Worm (Caenorhabditis elegans) whole organism, L4/young adult: ENCODE results near the gene srw-59.
"Not testable (repeated sequence)": the region's sequence is repeated elsewhere in the genome, so short reads cannot be mapped to it uniquely, and the experiment has no call there.

Experiments used
- W03F9.2 ChIP-seq: fragments of 150-350 bp; optimal IDR thresholded peaks from 2 replicates; lab custom pipeline; 2014; ENCODE audit warnings: missing biosample characterization, missing genetic modification characterization
- dao-5 ChIP-seq: sonication (generic microtip); optimal IDR thresholded peaks from 2 replicates; lab custom pipeline; 2016; ENCODE audit warnings: missing genotype, missing genetic modification characterization, moderate library complexity, missing compliant biosample characterization
- him-1 ChIP-seq: sonication (generic microtip); optimal IDR thresholded peaks from 2 replicates; lab custom pipeline; 2016; ENCODE audit warnings: missing genotype, missing genetic modification reagents, missing genetic modification characterization, missing compliant biosample characterization

srw-59 gene

ce11 chrV:15965114-15965513, 14.3 kb upstream of the srw-59 start, which contains the start of gene sri-2:
TSS of gene sri-2 (minus strand) at chrV:15965214.
- TF ChIP-seq him-1 (tag; lab: Kevin White, UChicago) = no peak
- no peak for TF ChIP-seq dao-5 (tag; lab: Kevin White, UChicago)
- TF ChIP-seq W03F9.2 = no peak

DNA sequence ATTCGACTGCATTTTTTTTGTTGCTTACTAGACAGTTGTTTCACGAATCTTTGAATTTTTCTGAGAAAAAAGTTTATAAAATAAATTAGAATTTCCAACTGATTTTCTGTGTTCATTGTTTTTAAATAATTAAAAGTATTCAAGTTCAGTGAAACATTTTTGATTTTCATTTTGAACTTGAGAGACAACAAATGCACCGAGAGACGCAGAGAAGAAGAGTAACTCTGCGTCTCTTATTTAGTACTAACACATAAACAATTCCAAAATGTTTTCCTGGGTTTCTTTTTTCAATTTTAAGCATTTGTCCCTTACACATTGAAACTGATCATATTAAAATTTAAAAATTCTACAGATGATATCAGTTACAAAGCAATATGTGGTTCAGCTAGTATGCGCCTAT, 8.7 kb upstream of the srw-59 start:
- TF ChIP-seq him-1 (tag; lab: Kevin White, UChicago) = no peak
- TF ChIP-seq dao-5 (tag; lab: Kevin White, UChicago) = no peak
- no peak for TF ChIP-seq W03F9.2

ce11 chrV:15957098-15957497, 6.3 kb upstream of the srw-59 start, which contains the start of gene F36G9.3:
TSS of gene F36G9.3 (plus strand) at chrV:15957398.
- TF ChIP-seq W03F9.2 (no peak), dao-5 (tag; lab: Kevin White, UChicago) (no peak), him-1 (tag; lab: Kevin White, UChicago) (no peak)

- TF ChIP-seq him-1 (tag; lab: Kevin White, UChicago) (no peak), dao-5 (tag; lab: Kevin White, UChicago) (no peak), W03F9.2 (no peak)
Measured at ce11 chrV:15955497-15955896, 4.7 kb upstream of the srw-59 start, which contains the start of gene srh-186. TSS of gene srh-186 (plus strand) at chrV:15955797.

ce11 chrV:15954932-15955331, 4.1 kb upstream of the srw-59 start, which contains the start of gene srw-57:
TSS of gene srw-57 (minus strand) at chrV:15955032.
- TF ChIP-seq him-1 (tag; lab: Kevin White, UChicago) (no peak), dao-5 (tag; lab: Kevin White, UChicago) (no peak), W03F9.2 (no peak)

ce11 chrV:15952762-15953161, 2.0 kb upstream of the srw-59 start, which contains the start of gene srw-56:
TSS of gene srw-56 (minus strand) at chrV:15952862.
- no peak for TF ChIP-seq dao-5 (tag; lab: Kevin White, UChicago)
- TF ChIP-seq W03F9.2 = no peak
- no peak for TF ChIP-seq him-1 (tag; lab: Kevin White, UChicago)

DNA sequence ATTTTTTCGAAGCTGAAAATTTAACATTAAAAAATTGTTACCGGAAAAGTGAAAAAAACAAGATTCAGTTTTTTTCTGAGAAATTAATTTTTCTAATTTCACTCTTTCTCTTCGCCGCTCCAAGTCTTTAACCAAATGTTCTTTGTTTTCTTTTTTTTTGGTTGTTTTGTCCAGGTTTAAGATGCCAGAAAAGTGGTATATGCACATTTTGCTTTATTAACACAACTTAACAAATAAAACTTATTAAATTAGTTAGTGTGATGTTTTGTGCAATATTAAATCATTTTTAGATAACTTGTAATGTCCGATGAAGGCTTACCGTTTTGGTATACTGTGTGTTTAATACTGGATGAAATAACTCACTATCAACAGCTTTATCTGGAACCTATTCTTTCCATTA, 7.7 kb downstream of the srw-59 start, which contains the start of gene srw-53:
Gene srw-53, plus strand, starts transcription at position 301 of the 400 bp plus-strand sequence.
- TF ChIP-seq dao-5 (tag; lab: Kevin White, UChicago) = no peak
- TF ChIP-seq W03F9.2 = no peak
- TF ChIP-seq him-1 (tag; lab: Kevin White, UChicago) = no peak

- no peak for TF ChIP-seq him-1 (tag; lab: Kevin White, UChicago)
- no peak for TF ChIP-seq W03F9.2
- no peak for TF ChIP-seq dao-5 (tag; lab: Kevin White, UChicago)
Measured at ce11 chrV:15940254-15940653, 10.5 kb downstream of the srw-59 start, which contains the start of gene srw-55. TSS of gene srw-55 (minus strand) at chrV:15940354.

- TF ChIP-seq dao-5 (tag; lab: Kevin White, UChicago) (no peak), W03F9.2 (no peak), him-1 (tag; lab: Kevin White, UChicago) (no peak)
Measured at ce11 chrV:15932390-15932789, 18.4 kb downstream of the srw-59 start, which contains the start of gene srw-26. TSS of gene srw-26 (minus strand) at chrV:15932490.

ce11 chrV:15929882-15930281, 20.9 kb downstream of the srw-59 start, which contains the start of gene srbc-77:
TSS of gene srbc-77 (plus strand) at chrV:15930182.
- TF ChIP-seq W03F9.2; him-1 (tag; lab: Kevin White, UChicago); dao-5 (tag; lab: Kevin White, UChicago): not testable (repeated sequence)

- no peak for TF ChIP-seq dao-5 (tag; lab: Kevin White, UChicago)
- TF ChIP-seq W03F9.2 = no peak
- no peak for TF ChIP-seq him-1 (tag; lab: Kevin White, UChicago)
Measured at ce11 chrV:15928325-15928724, 22.5 kb downstream of the srw-59 start, which contains the start of gene pzf-1. TSS of gene pzf-1 (minus strand) at chrV:15928425.

- TF ChIP-seq him-1 (tag; lab: Kevin White, UChicago) (no peak), dao-5 (tag; lab: Kevin White, UChicago) (no peak), W03F9.2 (no peak)
Measured at ce11 chrV:15924307-15924706, 26.5 kb downstream of the srw-59 start, which contains the start of gene nhr-108. TSS of gene nhr-108 (minus strand) at chrV:15924472.

DNA sequence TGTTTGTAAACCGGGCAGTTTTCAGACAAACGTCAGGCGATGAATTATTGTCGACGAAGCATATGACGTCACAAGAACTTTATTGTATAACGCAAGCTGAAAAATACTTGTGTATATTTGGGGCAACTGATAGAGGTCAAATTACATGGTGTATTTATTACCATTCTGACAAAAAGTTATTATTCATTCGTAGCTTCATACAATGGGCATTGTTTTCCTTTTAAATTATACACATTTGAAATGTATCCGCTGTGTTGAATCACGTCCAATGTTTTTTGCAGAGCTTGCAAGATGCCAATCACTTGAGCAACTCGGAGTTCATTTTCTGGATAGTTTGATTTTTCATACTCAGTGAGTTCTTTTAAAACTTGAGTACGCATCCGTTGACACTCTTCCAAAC, 27.8 kb downstream of the srw-59 start, which contains the start of gene F35E8.13:
Gene F35E8.13, plus strand, starts transcription at position 301 of the 400 bp plus-strand sequence.
- TF ChIP-seq W03F9.2 = no peak
- TF ChIP-seq him-1 (tag; lab: Kevin White, UChicago) = no peak
- no peak for TF ChIP-seq dao-5 (tag; lab: Kevin White, UChicago)

DNA sequence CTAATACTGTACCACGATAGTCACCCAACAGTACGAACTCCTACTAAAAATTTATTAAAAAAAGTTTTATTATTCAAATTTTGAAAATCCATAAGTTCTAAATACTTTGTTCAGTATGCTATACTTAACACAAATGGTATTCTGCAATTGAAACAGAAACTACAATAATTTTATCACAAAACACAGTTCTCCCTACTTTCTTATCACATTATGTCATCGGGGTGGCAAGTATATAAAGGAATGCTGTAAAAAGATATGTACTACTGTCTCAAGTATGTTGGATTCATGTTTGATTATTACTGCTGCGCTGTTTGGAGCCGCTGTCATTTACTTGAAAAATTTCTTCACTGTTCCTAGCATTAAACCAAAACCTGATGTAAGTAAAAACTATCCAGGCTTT, 29.7 kb downstream of the srw-59 start, which contains the start of gene cdr-1:
Gene cdr-1, plus strand, starts transcription at position 208 of the 400 bp plus-strand sequence.
- TF ChIP-seq W03F9.2 = no peak

DNA sequence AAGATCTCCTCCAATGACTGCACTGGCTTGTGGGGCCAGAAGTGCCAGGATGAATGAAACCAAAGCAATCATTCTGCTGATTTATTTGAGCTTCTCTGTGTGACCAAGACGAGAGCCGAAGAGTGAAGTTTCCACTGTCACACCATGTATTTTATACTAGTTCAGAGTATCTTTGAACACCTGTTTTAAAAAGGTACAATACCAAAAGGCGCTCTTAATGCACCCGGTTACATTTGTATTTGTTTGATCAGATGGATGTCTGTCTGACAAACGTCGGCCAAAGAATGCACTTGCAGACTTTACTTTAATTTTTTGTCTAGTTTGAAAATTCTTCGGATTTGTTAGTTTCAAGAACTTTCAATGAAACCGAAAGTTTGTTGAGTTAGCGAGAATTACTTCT, 30.5 kb downstream of the srw-59 start, which contains the start of gene F35E8.10:
Gene F35E8.10, minus strand, starts transcription at position 101 of the 400 bp plus-strand sequence.
- TF ChIP-seq dao-5 (tag; lab: Kevin White, UChicago) (no peak), him-1 (tag; lab: Kevin White, UChicago) (no peak), W03F9.2 (no peak)
